Worm (Caenorhabditis elegans) whole organism, L3 larva: Measurements from ENCODE around the gene egas-1.

ENCODE experiments used
- ceh-82 ChIP-seq: fragments of 150-350 bp; optimal IDR thresholded peaks from 2 replicates; lab custom pipeline; 2014; ENCODE audit warnings: missing biosample characterization, missing genetic modification characterization
- egl-27 ChIP-seq: sonication (generic microtip); optimal IDR thresholded peaks from 4 replicates; lab custom pipeline; 2017; ENCODE audit warnings: missing biosample characterization, missing genetic modification reagents, missing genetic modification characterization
- elt-3 ChIP-seq, 3 experiments: fragments of 150-350 bp in 1 of 3; sonication (generic microtip) in 2 of 3; optimal IDR thresholded peaks; 2 replicates in 2 of 3; 4 replicates in 1 of 3; lab custom pipeline; 2014 to 2017; ENCODE audit warnings: missing biosample characterization in 3 of 3, missing genetic modification characterization in 3 of 3
- eor-1 ChIP-seq, 2 experiments: fragments of 150-350 bp; optimal IDR thresholded peaks; 2 replicates each; lab custom pipeline; 2014 to 2018; ENCODE audit warnings: missing biosample characterization in 2 of 2, missing genetic modification characterization in 2 of 2
- lin-15B ChIP-seq: fragments of 150-350 bp; optimal IDR thresholded peaks from 2 replicates; lab custom pipeline; 2014; ENCODE audit warnings: missing biosample characterization, missing genetic modification characterization
- nhr-11 ChIP-seq: fragments of 150-350 bp; optimal IDR thresholded peaks from 2 replicates; lab custom pipeline; 2014; ENCODE audit warnings: missing biosample characterization, missing genetic modification characterization
- zag-1 ChIP-seq: fragments of 150-350 bp; optimal IDR thresholded peaks from 2 replicates; lab custom pipeline; 2014; ENCODE audit warnings: missing biosample characterization, missing genetic modification characterization
- ztf-11 ChIP-seq: fragments of 150-350 bp; optimal IDR thresholded peaks from 2 replicates; lab custom pipeline; 2014; ENCODE audit warnings: missing biosample characterization, missing genetic modification characterization

DNA sequence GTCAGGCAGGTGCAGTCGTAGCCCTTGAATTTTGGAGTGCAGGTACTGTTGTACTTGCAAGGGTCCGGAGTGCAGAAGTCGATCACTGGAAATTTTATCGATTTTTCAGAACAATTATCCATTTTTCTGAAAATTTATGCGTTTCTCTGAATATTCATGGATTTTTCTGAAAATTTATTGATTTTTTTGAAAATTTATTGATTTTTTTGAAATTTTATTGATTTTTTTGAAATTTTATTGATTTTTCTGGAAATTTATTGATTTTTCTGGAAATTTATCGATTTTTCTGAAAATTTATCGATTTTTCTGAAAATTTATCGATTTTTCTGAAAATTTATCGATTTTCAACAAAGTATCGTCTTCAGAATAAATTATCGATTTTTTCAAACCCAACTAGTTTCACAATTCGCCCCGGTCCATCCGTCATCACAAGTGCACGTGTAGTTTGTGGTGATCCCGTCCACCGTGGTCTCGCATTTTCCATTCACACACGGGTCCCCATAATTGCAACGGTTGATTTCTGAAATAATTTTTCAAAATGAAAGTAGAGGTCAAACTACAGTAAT is 8.1 kb upstream of the egas-1 start:
- TF ChIP-seq lin-15B = no peak
- no peak for TF ChIP-seq ztf-11
- TF ChIP-seq nhr-11 (tag; lab: Kevin White, UChicago) = no peak
- TF ChIP-seq egl-27 (tag; lab: Kevin White, UChicago) = no peak
- no peak for TF ChIP-seq zag-1 (tag; lab: Kevin White, UChicago)
- no peak for TF ChIP-seq ceh-82 (tag; lab: Kevin White, UChicago)
- TF ChIP-seq elt-3 (tag; optimal IDR thresholded peaks at IDR 0.05; lab: Kevin White, UChicago) = no peak
- TF ChIP-seq eor-1 (tag; optimal IDR thresholded peaks at IDR 0.05; lab: Kevin White, UChicago) = no peak
